Fruit fly (Drosophila melanogaster): Measurements from ENCODE around the gene CG12278.

dm6 chr3R:21073707-21074106 is 29.8 kb downstream of the CG12278 start, which contains the start of gene dmrt93B:
- TF ChIP-seq CG8478 (optimal IDR thresholded peaks at IDR 0.05): no peak
- TF ChIP-seq CTCF (optimal IDR thresholded peaks at IDR 0.05): no peak

Data from S2 (cell line).